Fruit fly (Drosophila melanogaster) whole organism, embryonic: ENCODE measurements around the gene Cad89D.
A peak's percentile ranks its signal among the peaks of the same experiment; 100 is the strongest.

Experiments used
- ATbp ChIP-seq: fragments of 200-800 bp; sonication (Bioruptor generic); optimal IDR thresholded peaks from 2 replicates; lab custom pipeline; 2017; ENCODE audit warnings: missing biosample characterization, mild to moderate bottlenecking, missing genetic modification characterization, missing genetic modification reagents
- CG10979 ChIP-seq: fragments of 200-800 bp; sonication (Bioruptor generic); optimal IDR thresholded peaks from 2 replicates; lab custom pipeline; 2018; ENCODE audit warnings: missing biosample characterization, mild to moderate bottlenecking, missing genetic modification characterization, moderate library complexity
- CG11723 ChIP-seq: fragments of 200-800 bp; sonication (Bioruptor generic); optimal IDR thresholded peaks from 2 replicates; lab custom pipeline; 2017; ENCODE audit warnings: missing biosample characterization, mild to moderate bottlenecking, missing genetic modification characterization
- CG12104 ChIP-seq: fragments of 200-800 bp; sonication (Bioruptor generic); optimal IDR thresholded peaks from 3 replicates; lab custom pipeline; 2016; ENCODE audit warnings: missing biosample characterization, missing genetic modification characterization
- CG14441 ChIP-seq: fragments of 200-800 bp; sonication (Bioruptor generic); IDR thresholded peaks from 2 replicates; pipeline ENCODE4 v1.3.6; 2022; ENCODE audit warnings: missing biosample characterization, missing genetic modification characterization
- CG1602 ChIP-seq: fragments of 200-800 bp; sonication (Bioruptor generic); optimal IDR thresholded peaks from 3 replicates; lab custom pipeline; 2016; ENCODE audit warnings: missing biosample characterization, missing genetic modification characterization
- CG1603 ChIP-seq: fragments of 200-800 bp; sonication (Bioruptor generic); optimal IDR thresholded peaks from 2 replicates; lab custom pipeline; 2019; ENCODE audit warnings: missing biosample characterization, mild to moderate bottlenecking, missing genetic modification characterization, moderate library complexity
- CG16779 ChIP-seq: fragments of 200-800 bp; sonication (Bioruptor generic); IDR thresholded peaks from 2 replicates; pipeline ENCODE4 v1.3.6; 2022; ENCODE audit warnings: missing biosample characterization, missing genetic modification characterization
- CG16813 ChIP-seq: fragments of 200-800 bp; sonication (Bioruptor generic); IDR thresholded peaks from 3 replicates; pipeline ENCODE4 v1.3.6; 2022; ENCODE audit warnings: missing biosample characterization, missing genetic modification characterization; ENCODE audit not compliant: partially characterized antibody
- CG18599 ChIP-seq: fragments of 200-800 bp; sonication (Bioruptor generic); optimal IDR thresholded peaks from 3 replicates; lab custom pipeline; 2017; ENCODE audit warnings: missing biosample characterization, missing genetic modification characterization, mild to moderate bottlenecking, moderate library complexity, missing genetic modification reagents
- CG2202 ChIP-seq: fragments of 200-800 bp; sonication (Bioruptor generic); optimal IDR thresholded peaks from 2 replicates; lab custom pipeline; 2018; ENCODE audit warnings: missing biosample characterization, mild to moderate bottlenecking, missing genetic modification characterization
- CG31224 ChIP-seq: fragments of 200-800 bp; sonication (Bioruptor generic); IDR thresholded peaks from 2 replicates; pipeline ENCODE4 v1.3.6; 2022; ENCODE audit warnings: missing biosample characterization, missing genetic modification characterization
- CG4617 ChIP-seq: fragments of 200-800 bp; sonication (Bioruptor generic); optimal IDR thresholded peaks from 3 replicates; lab custom pipeline; 2016; ENCODE audit warnings: missing biosample characterization, missing genetic modification characterization, borderline replicate concordance
- CG5953 ChIP-seq: fragments of 200-800 bp; sonication (Bioruptor generic); IDR thresholded peaks from 2 replicates; pipeline ENCODE4 v1.3.6; 2022; ENCODE audit warnings: missing biosample characterization, missing genetic modification characterization
- CG6254 ChIP-seq: fragments of 200-800 bp; sonication (Bioruptor generic); optimal IDR thresholded peaks from 3 replicates; lab custom pipeline; 2017; ENCODE audit warnings: mild to moderate bottlenecking, missing biosample characterization, missing genetic modification reagents, missing genetic modification characterization
- CG9215 ChIP-seq: fragments of 200-800 bp; sonication (Bioruptor generic); IDR thresholded peaks from 2 replicates; pipeline ENCODE4 v1.3.6; 2022; ENCODE audit warnings: missing biosample characterization, missing genetic modification characterization
- CG9437 ChIP-seq: fragments of 200-800 bp; sonication (Bioruptor generic); optimal IDR thresholded peaks from 2 replicates; lab custom pipeline; 2018; ENCODE audit warnings: missing biosample characterization, mild to moderate bottlenecking, missing genetic modification characterization
- CoRest ChIP-seq: fragments of 200-800 bp; sonication (Bioruptor generic); optimal IDR thresholded peaks from 3 replicates; lab custom pipeline; 2018; ENCODE audit warnings: missing biosample characterization, mild to moderate bottlenecking, missing genetic modification characterization, moderate library complexity
- D19A ChIP-seq: fragments of 200-800 bp; optimal IDR thresholded peaks from 3 replicates; lab custom pipeline; 2019; ENCODE audit warnings: missing biosample characterization, mild to moderate bottlenecking, missing genetic modification characterization, moderate library complexity
- Dad ChIP-seq: fragments of 200-800 bp; sonication (Bioruptor generic); optimal IDR thresholded peaks from 3 replicates; lab custom pipeline; 2016; ENCODE audit warnings: missing biosample characterization, missing genetic modification characterization
- Deaf1 ChIP-seq: fragments of 200-800 bp; optimal IDR thresholded peaks from 3 replicates; lab custom pipeline; 2019; ENCODE audit warnings: missing biosample characterization, mild to moderate bottlenecking, missing genetic modification characterization, moderate library complexity
- Drgx ChIP-seq: fragments of 200-800 bp; sonication (Bioruptor generic); IDR thresholded peaks from 2 replicates; pipeline ENCODE4 v1.3.6; 2022; ENCODE audit warnings: missing biosample characterization, missing genetic modification characterization
- Ets65A ChIP-seq: fragments of 200-800 bp; sonication (Bioruptor generic); peaks from one replicate; lab custom pipeline; 2016; ENCODE audit warnings: missing biosample characterization, missing genetic modification characterization
- HLH3B ChIP-seq: fragments of 200-800 bp; sonication (Bioruptor generic); IDR thresholded peaks from 2 replicates; pipeline ENCODE4 v1.3.6; 2022; ENCODE audit warnings: missing biosample characterization, missing genetic modification characterization
- Hr3 ChIP-seq: fragments of 200-800 bp; sonication (Bioruptor generic); optimal IDR thresholded peaks from 3 replicates; lab custom pipeline; 2016; ENCODE audit warnings: missing biosample characterization, missing genetic modification characterization
- Hsf ChIP-seq: fragments of 200-800 bp; sonication (Bioruptor generic); optimal IDR thresholded peaks from 3 replicates; lab custom pipeline; 2016; ENCODE audit warnings: missing biosample characterization, missing genetic modification characterization
- Jarid2 ChIP-seq: fragments of 200-800 bp; sonication (Bioruptor generic); optimal IDR thresholded peaks from 3 replicates; lab custom pipeline; 2017; ENCODE audit warnings: mild to moderate bottlenecking, missing biosample characterization, missing genetic modification reagents, missing genetic modification characterization
- Poxn ChIP-seq: fragments of 200-800 bp; sonication (Bioruptor generic); IDR thresholded peaks from 2 replicates; pipeline ENCODE4 v1.3.6; 2022; ENCODE audit warnings: missing biosample characterization, missing genetic modification characterization
- Ssrp ChIP-seq: fragments of 200-800 bp; sonication (Bioruptor generic); optimal IDR thresholded peaks from 2 replicates; lab custom pipeline; 2018; ENCODE audit warnings: missing biosample characterization, mild to moderate bottlenecking, missing genetic modification characterization, moderate library complexity
- Xbp1 ChIP-seq: fragments of 200-800 bp; sonication (Bioruptor generic); optimal IDR thresholded peaks from 3 replicates; lab custom pipeline; 2016; ENCODE audit warnings: missing biosample characterization, mild to moderate bottlenecking, missing genetic modification characterization
- ap ChIP-seq: fragments of 200-800 bp; sonication (Bioruptor generic); IDR thresholded peaks from 2 replicates; pipeline ENCODE4 v1.3.6; 2022; ENCODE audit warnings: missing biosample characterization, missing genetic modification characterization
- ase ChIP-seq: fragments of 200-800 bp; sonication (Bioruptor generic); IDR thresholded peaks from 3 replicates; pipeline ENCODE4 v1.3.6; 2022; ENCODE audit warnings: missing biosample characterization, missing genetic modification characterization
- az2 ChIP-seq: fragments of 200-800 bp; sonication (Bioruptor generic); optimal IDR thresholded peaks from 3 replicates; lab custom pipeline; 2016; ENCODE audit warnings: missing biosample characterization, missing genetic modification characterization
- chinmo ChIP-seq: fragments of 200-800 bp; sonication (Bioruptor generic); IDR thresholded peaks from 4 replicates; pipeline ENCODE4 v1.3.6; 2022; ENCODE audit warnings: missing biosample characterization, missing genetic modification characterization; ENCODE audit not compliant: partially characterized antibody
- chn ChIP-seq: fragments of 200-800 bp; sonication (Bioruptor generic); optimal IDR thresholded peaks from 2 replicates; lab custom pipeline; 2016; ENCODE audit warnings: missing biosample characterization, missing genetic modification characterization
- croc ChIP-seq: fragments of 200-800 bp; sonication (Bioruptor generic); conservative IDR thresholded peaks from 3 replicates; pipeline ENCODE4 v1.3.6; 2022; ENCODE audit warnings: missing biosample characterization, missing genetic modification characterization
- da ChIP-seq: fragments of 200-800 bp; sonication (Bioruptor generic); optimal IDR thresholded peaks from 2 replicates; lab custom pipeline; 2016; ENCODE audit warnings: missing biosample characterization, missing genetic modification characterization
- fru ChIP-seq: fragments of >200 bp; optimal IDR thresholded peaks from 2 replicates; lab custom pipeline; 2017
- nau ChIP-seq: fragments of 200-800 bp; sonication (Bioruptor generic); optimal IDR thresholded peaks from 3 replicates; lab custom pipeline; 2017; ENCODE audit warnings: missing biosample characterization, mild to moderate bottlenecking, missing genetic modification characterization, missing genetic modification reagents
- phol ChIP-seq: fragments of 200-800 bp; sonication (Bioruptor generic); optimal IDR thresholded peaks from 3 replicates; lab custom pipeline; 2018; ENCODE audit warnings: missing biosample characterization, mild to moderate bottlenecking, missing genetic modification characterization, moderate library complexity
- pnt ChIP-seq: fragments of 200-800 bp; sonication (Bioruptor generic); optimal IDR thresholded peaks from 3 replicates; lab custom pipeline; 2016; ENCODE audit warnings: missing biosample characterization, missing genetic modification characterization
- sisA ChIP-seq: fragments of 200-800 bp; sonication (Bioruptor generic); IDR thresholded peaks from 2 replicates; pipeline ENCODE4 v1.3.6; 2022; ENCODE audit warnings: missing biosample characterization, missing genetic modification characterization
- slbo ChIP-seq: fragments of 200-800 bp; sonication (Bioruptor generic); IDR thresholded peaks from 2 replicates; pipeline ENCODE4 v1.3.6; 2022; ENCODE audit warnings: missing biosample characterization, missing genetic modification characterization
- sr ChIP-seq: fragments of 200-800 bp; sonication (Bioruptor generic); IDR thresholded peaks from 3 replicates; pipeline ENCODE4 v1.3.6; 2022; ENCODE audit warnings: missing biosample characterization, missing genetic modification characterization
- tap ChIP-seq: fragments of 200-800 bp; optimal IDR thresholded peaks from 3 replicates; lab custom pipeline; 2019; ENCODE audit warnings: missing biosample characterization, mild to moderate bottlenecking, missing genetic modification characterization, moderate library complexity
- tgo ChIP-seq: fragments of 200-800 bp; sonication (Bioruptor generic); IDR thresholded peaks from 3 replicates; pipeline ENCODE4 v1.3.6; 2022; ENCODE audit warnings: missing biosample characterization, missing genetic modification characterization
- trem ChIP-seq: fragments of 200-800 bp; optimal IDR thresholded peaks from 3 replicates; lab custom pipeline; 2019; ENCODE audit warnings: missing biosample characterization, mild to moderate bottlenecking, missing genetic modification characterization, moderate library complexity
- unc-4 ChIP-seq: fragments of 200-800 bp; sonication (Bioruptor generic); IDR thresholded peaks from 2 replicates; pipeline ENCODE4 v1.3.6; 2022; ENCODE audit warnings: missing biosample characterization, missing genetic modification characterization; ENCODE audit not compliant: partially characterized antibody
- zf30C ChIP-seq: fragments of 200-800 bp; sonication (Bioruptor generic); optimal IDR thresholded peaks from 3 replicates; lab custom pipeline; 2018; ENCODE audit warnings: missing biosample characterization, mild to moderate bottlenecking, missing genetic modification characterization
- zfh1 ChIP-seq: fragments of 200-800 bp; sonication (Bioruptor generic); IDR thresholded peaks from 3 replicates; pipeline ENCODE4 v1.3.6; 2022; ENCODE audit warnings: missing biosample characterization, missing genetic modification characterization

Cad89D gene

dm6 chr3R:16496209-16496608, 987 bp upstream of the Cad89D start (continued):
- TF ChIP-seq Drgx (GFP tag; lab: Robert Waterston, UW) (peak; percentile 78), Xbp1 (GFP tag; lab: Kevin White, UChicago) (peak; percentile 49), CG1602 (GFP tag; lab: Kevin White, UChicago) (peak; percentile 37), Dad (no peak), slbo (GFP tag; lab: Robert Waterston, UW) (no peak; the same call in 1 of the 2 replicates), CG5953 (peak; percentile 55; the same call in 1 of the 2 replicates), zf30C (peak; percentile 21), Ssrp (tag; lab: Kevin White, UChicago) (peak; percentile 69), Ets65A (GFP tag; lab: Kevin White, UChicago) (peak; percentile 13), ap (GFP tag; lab: Robert Waterston, UW) (peak; percentile 52), trem (tag; lab: Kevin White, UChicago) (peak; percentile 19), az2 (GFP tag; lab: Kevin White, UChicago) (peak; percentile 42), CG1603 (no peak), Deaf1 (peak; percentile 20), CG11723 (GFP tag; lab: Kevin White, UChicago) (peak; percentile 50), CG16813 (GFP tag; lab: Robert Waterston, UW) (no peak), pnt (GFP tag; lab: Kevin White, UChicago) (peak; percentile 3), CoRest (tag; lab: Kevin White, UChicago) (peak; percentile 62), CG2202 (tag; lab: Kevin White, UChicago) (no peak), Jarid2 (GFP tag; lab: Kevin White, UChicago) (peak; percentile 4), CG4617 (GFP tag; lab: Kevin White, UChicago) (no peak), CG10979 (tag; lab: Kevin White, UChicago) (peak; percentile 70), unc-4 (GFP tag; lab: Robert Waterston, UW) (no peak), fru (lab: Kevin White, UChicago) (no peak), phol (tag; lab: Kevin White, UChicago) (peak; percentile 77), sisA (GFP tag; lab: Robert Waterston, UW) (peak; percentile 36), ATbp (GFP tag; lab: Kevin White, UChicago) (peak; percentile 65), da (GFP tag; lab: Kevin White, UChicago) (no peak), nau (no peak), tap (tag; lab: Kevin White, UChicago) (peak; percentile 61), ase (peak; percentile 71; the same call in 2 of the 3 replicates), chinmo (GFP tag; lab: Robert Waterston, UW) (no peak), sr (peak; percentile 64; the same call in 2 of the 3 replicates), croc (GFP tag; lab: Robert Waterston, UW) (peak; percentile 25; the same call in 1 of the 3 replicates), CG6254 (GFP tag; lab: Kevin White, UChicago) (peak; percentile 35), D19A (peak; percentile 59), CG14441 (GFP tag; lab: Robert Waterston, UW) (peak; percentile 54; the same call in 1 of the 2 replicates), CG9215 (no peak), CG12104 (GFP tag; lab: Kevin White, UChicago) (peak; percentile 11), chn (GFP tag; lab: Kevin White, UChicago) (peak; percentile 25), Hr3 (GFP tag; lab: Kevin White, UChicago) (peak; percentile 5), tgo (GFP tag; lab: Robert Waterston, UW) (peak; percentile 55; the same call in 2 of the 3 replicates), zfh1 (GFP tag; lab: Robert Waterston, UW) (peak; percentile 46; the same call in 1 of the 3 replicates), CG18599 (GFP tag; lab: Kevin White, UChicago) (peak; percentile 13), HLH3B (peak; percentile 55; the same call in 1 of the 2 replicates), CG31224 (no peak), CG9437 (peak; percentile 47), Hsf (GFP tag; lab: Kevin White, UChicago) (peak; percentile 33), CG16779 (GFP tag; lab: Robert Waterston, UW) (no peak), Poxn (GFP tag; lab: Robert Waterston, UW) (no peak)
